Fruit fly (Drosophila melanogaster) whole organism, embryonic: ENCODE results near the gene CG6962.

Experiments used
- Blimp-1 ChIP-seq: fragments of 200-800 bp; sonication (Bioruptor generic); optimal IDR thresholded peaks from 3 replicates; lab custom pipeline; 2018; ENCODE audit warnings: missing biosample characterization, missing genetic modification characterization, mild to moderate bottlenecking, moderate library complexity, missing genetic modification reagents
- CG10209 ChIP-seq: fragments of 200-800 bp; sonication (Bioruptor generic); optimal IDR thresholded peaks from 3 replicates; lab custom pipeline; 2017; ENCODE audit warnings: missing biosample characterization, mild to moderate bottlenecking, missing genetic modification characterization, missing genetic modification reagents
- CG10565 ChIP-seq: fragments of 200-800 bp; sonication (Bioruptor generic); optimal IDR thresholded peaks from 3 replicates; lab custom pipeline; 2016; ENCODE audit warnings: missing biosample characterization, mild to moderate bottlenecking, missing genetic modification characterization
- CG11456 ChIP-seq: fragments of 200-800 bp; sonication (Bioruptor generic); IDR thresholded peaks from 3 replicates; pipeline ENCODE4 v1.3.6; 2022; ENCODE audit warnings: missing biosample characterization, missing genetic modification characterization
- CG13424 ChIP-seq: fragments of 200-800 bp; sonication (Bioruptor generic); optimal IDR thresholded peaks from 2 replicates; lab custom pipeline; 2019; ENCODE audit warnings: missing biosample characterization, mild to moderate bottlenecking, missing genetic modification characterization, moderate library complexity
- CG15479 ChIP-seq: fragments of 200-800 bp; sonication (Bioruptor generic); optimal IDR thresholded peaks from 3 replicates; lab custom pipeline; 2019; ENCODE audit warnings: missing biosample characterization, mild to moderate bottlenecking, missing genetic modification characterization, moderate library complexity
- CG17385 ChIP-seq: fragments of 200-800 bp; sonication (Bioruptor generic); optimal IDR thresholded peaks from 3 replicates; lab custom pipeline; 2018; ENCODE audit warnings: missing biosample characterization, mild to moderate bottlenecking, missing genetic modification characterization
- CG17802 ChIP-seq: fragments of 200-800 bp; sonication (Bioruptor generic); optimal IDR thresholded peaks from 2 replicates; lab custom pipeline; 2018; ENCODE audit warnings: missing biosample characterization, mild to moderate bottlenecking, missing genetic modification characterization, moderate library complexity
- CG18011 ChIP-seq: fragments of 200-800 bp; sonication (Bioruptor generic); optimal IDR thresholded peaks from 2 replicates; lab custom pipeline; 2017; ENCODE audit warnings: missing biosample characterization, missing genetic modification characterization, mild to moderate bottlenecking, moderate library complexity, missing genotype
- CG2120 ChIP-seq: fragments of 200-800 bp; sonication (Bioruptor generic); optimal IDR thresholded peaks from 3 replicates; lab custom pipeline; 2016; ENCODE audit warnings: missing biosample characterization, missing genetic modification characterization
- CG2678 ChIP-seq: fragments of 200-800 bp; sonication (Bioruptor generic); optimal IDR thresholded peaks from 3 replicates; lab custom pipeline; 2019; ENCODE audit warnings: missing biosample characterization, mild to moderate bottlenecking, missing genetic modification characterization, moderate library complexity
- CG31224 ChIP-seq: fragments of 200-800 bp; sonication (Bioruptor generic); IDR thresholded peaks from 2 replicates; pipeline ENCODE4 v1.3.6; 2022; ENCODE audit warnings: missing biosample characterization, missing genetic modification characterization
- CG31365 ChIP-seq: fragments of 200-800 bp; sonication (Bioruptor generic); optimal IDR thresholded peaks from 2 replicates; lab custom pipeline; 2018; ENCODE audit warnings: missing biosample characterization, mild to moderate bottlenecking, missing genetic modification characterization
- CG3995 ChIP-seq: fragments of 200-800 bp; sonication (Bioruptor generic); optimal IDR thresholded peaks from 3 replicates; lab custom pipeline; 2016; ENCODE audit warnings: missing biosample characterization, missing genetic modification characterization
- CG42726 ChIP-seq: fragments of 200-800 bp; sonication (Bioruptor generic); IDR thresholded peaks from 2 replicates; pipeline ENCODE4 v1.3.6; 2022; ENCODE audit warnings: missing biosample characterization, missing genetic modification characterization; ENCODE audit not compliant: partially characterized antibody
- CG7786 ChIP-seq: fragments of 200-800 bp; sonication (Bioruptor generic); optimal IDR thresholded peaks from 2 replicates; lab custom pipeline; 2016; ENCODE audit warnings: missing biosample characterization, missing genetic modification characterization
- CG7987 ChIP-seq: fragments of 200-800 bp; sonication (Bioruptor generic); optimal IDR thresholded peaks from 2 replicates; lab custom pipeline; 2018; ENCODE audit warnings: missing biosample characterization, mild to moderate bottlenecking, missing genetic modification characterization, moderate library complexity
- Chrac-16 ChIP-seq: fragments of 200-800 bp; sonication (Bioruptor generic); optimal IDR thresholded peaks from 3 replicates; lab custom pipeline; 2016; ENCODE audit warnings: missing biosample characterization, missing genetic modification characterization
- D19B ChIP-seq: fragments of 200-800 bp; sonication (Bioruptor generic); optimal IDR thresholded peaks from 2 replicates; lab custom pipeline; 2017; ENCODE audit warnings: missing biosample characterization, mild to moderate bottlenecking, missing genetic modification characterization
- E2f1 ChIP-seq: fragments of 200-800 bp; sonication (Bioruptor generic); IDR thresholded peaks from 2 replicates; pipeline ENCODE4 v1.3.6; 2022; ENCODE audit warnings: missing biosample characterization, missing genetic modification characterization
- HmgD ChIP-seq: fragments of 200-800 bp; sonication (Bioruptor generic); optimal IDR thresholded peaks from 3 replicates; lab custom pipeline; 2016; ENCODE audit warnings: missing biosample characterization, missing genetic modification characterization
- Hsf ChIP-seq: fragments of 200-800 bp; sonication (Bioruptor generic); optimal IDR thresholded peaks from 3 replicates; lab custom pipeline; 2016; ENCODE audit warnings: missing biosample characterization, missing genetic modification characterization
- Lim3 ChIP-seq: fragments of 200-800 bp; sonication (Bioruptor generic); IDR thresholded peaks from 2 replicates; pipeline ENCODE4 v1.3.6; 2022; ENCODE audit warnings: missing biosample characterization, missing genetic modification characterization
- Mad ChIP-seq: fragments of 200-800 bp; sonication (Bioruptor generic); optimal IDR thresholded peaks from 2 replicates; lab custom pipeline; 2016; ENCODE audit warnings: missing biosample characterization, missing genetic modification characterization
- Myb ChIP-seq: fragments of 200-800 bp; sonication (Bioruptor generic); optimal IDR thresholded peaks from 2 replicates; lab custom pipeline; 2016; ENCODE audit warnings: missing biosample characterization, missing genetic modification characterization
- NC2β ChIP-seq: fragments of 200-800 bp; sonication (Bioruptor generic); optimal IDR thresholded peaks from 2 replicates; lab custom pipeline; 2016; ENCODE audit warnings: missing biosample characterization, missing genetic modification characterization
- ab ChIP-seq: fragments of 200-800 bp; sonication (Bioruptor generic); optimal IDR thresholded peaks from 2 replicates; lab custom pipeline; 2016; ENCODE audit warnings: missing biosample characterization, missing genetic modification characterization
- ara ChIP-seq: fragments of 200-800 bp; sonication (Bioruptor generic); IDR thresholded peaks from 2 replicates; pipeline ENCODE4 v1.3.6; 2022; ENCODE audit warnings: missing biosample characterization, missing genetic modification characterization
- ash1 ChIP-seq: fragments of 200-800 bp; sonication (Bioruptor generic); optimal IDR thresholded peaks from 2 replicates; lab custom pipeline; 2018; ENCODE audit warnings: missing biosample characterization, mild to moderate bottlenecking, missing genetic modification characterization
- br ChIP-seq: fragments of >200 bp; optimal IDR thresholded peaks from 2 replicates; lab custom pipeline; 2017
- chm ChIP-seq: fragments of 200-800 bp; sonication (Bioruptor generic); IDR thresholded peaks from 2 replicates; pipeline ENCODE4 v1.3.6; 2022; ENCODE audit warnings: missing biosample characterization, missing genetic modification characterization
- ci ChIP-seq: fragments of 200-800 bp; sonication (Bioruptor generic); IDR thresholded peaks from 3 replicates; pipeline ENCODE4 v1.3.6; 2022; ENCODE audit warnings: missing biosample characterization, missing genetic modification characterization
- croc ChIP-seq: fragments of 200-800 bp; sonication (Bioruptor generic); conservative IDR thresholded peaks from 3 replicates; pipeline ENCODE4 v1.3.6; 2022; ENCODE audit warnings: missing biosample characterization, missing genetic modification characterization
- dm ChIP-seq: fragments of 200-800 bp; sonication (Bioruptor generic); optimal IDR thresholded peaks from 3 replicates; lab custom pipeline; 2016; ENCODE audit warnings: missing biosample characterization, missing genetic modification characterization
- ems ChIP-seq: fragments of 200-800 bp; sonication (Bioruptor generic); optimal IDR thresholded peaks from 3 replicates; lab custom pipeline; 2016; ENCODE audit warnings: missing biosample characterization, missing genetic modification characterization
- ewg ChIP-seq: fragments of 200-800 bp; sonication (Bioruptor generic); optimal IDR thresholded peaks from 3 replicates; lab custom pipeline; 2017; ENCODE audit warnings: mild to moderate bottlenecking, missing biosample characterization, missing genetic modification reagents, missing genetic modification characterization
- gcm ChIP-seq: fragments of 200-800 bp; sonication (Bioruptor generic); optimal IDR thresholded peaks from 2 replicates; lab custom pipeline; 2019; ENCODE audit warnings: missing biosample characterization, mild to moderate bottlenecking, missing genetic modification characterization, moderate library complexity
- h ChIP-seq: fragments of >200 bp; optimal IDR thresholded peaks from 2 replicates; lab custom pipeline; 2017
- jing ChIP-seq: fragments of 200-800 bp; sonication (Bioruptor generic); optimal IDR thresholded peaks from 2 replicates; lab custom pipeline; 2018; ENCODE audit warnings: missing biosample characterization, mild to moderate bottlenecking, missing genetic modification characterization
- jumu ChIP-seq: fragments of 200-800 bp; sonication (Bioruptor generic); optimal IDR thresholded peaks from 3 replicates; lab custom pipeline; 2016; ENCODE audit warnings: missing biosample characterization, missing genetic modification characterization
- lbe ChIP-seq: fragments of 200-800 bp; sonication (Bioruptor generic); optimal IDR thresholded peaks from 2 replicates; lab custom pipeline; 2016; ENCODE audit warnings: missing biosample characterization, mild to moderate bottlenecking, missing genetic modification characterization
- onecut ChIP-seq: fragments of 200-800 bp; sonication (Bioruptor generic); IDR thresholded peaks from 2 replicates; pipeline ENCODE4 v1.3.6; 2022; ENCODE audit warnings: missing biosample characterization, missing genetic modification characterization
- pan ChIP-seq, 4 experiments: fragments of >200 bp in 3 of 4; fragments of 200-800 bp in 1 of 4; sonication (Bioruptor generic) in 1 of 4; optimal IDR thresholded peaks in 3 of 4; IDR thresholded peaks in 1 of 4; 2 replicates each; pipeline versions ENCODE4 v1.3.6 to Lab custom; 2017 to 2022; ENCODE audit warnings: missing biosample characterization in 2 of 4, missing genetic modification characterization in 2 of 4, mixed read lengths in 1 of 4
- rib ChIP-seq: fragments of 200-800 bp; sonication (Bioruptor generic); IDR thresholded peaks from 2 replicates; pipeline ENCODE4 v1.3.6; 2022; ENCODE audit warnings: missing biosample characterization, missing genetic modification characterization
- stc ChIP-seq: fragments of 200-800 bp; sonication (Bioruptor generic); IDR thresholded peaks from 2 replicates; pipeline ENCODE4 v1.3.6; 2022; ENCODE audit warnings: missing biosample characterization, missing genetic modification characterization
- tgo ChIP-seq: fragments of 200-800 bp; sonication (Bioruptor generic); IDR thresholded peaks from 3 replicates; pipeline ENCODE4 v1.3.6; 2022; ENCODE audit warnings: missing biosample characterization, missing genetic modification characterization
- tin ChIP-seq: fragments of 200-800 bp; sonication (Bioruptor generic); optimal IDR thresholded peaks from 3 replicates; lab custom pipeline; 2016; ENCODE audit warnings: missing biosample characterization, missing genetic modification characterization
- toy ChIP-seq: fragments of 200-800 bp; sonication (Bioruptor generic); IDR thresholded peaks from 2 replicates; pipeline ENCODE4 v1.3.6; 2022; ENCODE audit warnings: missing biosample characterization, missing genetic modification characterization
- ttk ChIP-seq: fragments of 200-800 bp; sonication (Bioruptor generic); IDR thresholded peaks from 2 replicates; pipeline ENCODE4 v2.1.2; 2022; ENCODE audit warnings: missing biosample characterization, missing genetic modification characterization
- zf30C ChIP-seq: fragments of 200-800 bp; sonication (Bioruptor generic); optimal IDR thresholded peaks from 3 replicates; lab custom pipeline; 2018; ENCODE audit warnings: missing biosample characterization, mild to moderate bottlenecking, missing genetic modification characterization

The CG6962 gene

DNA sequence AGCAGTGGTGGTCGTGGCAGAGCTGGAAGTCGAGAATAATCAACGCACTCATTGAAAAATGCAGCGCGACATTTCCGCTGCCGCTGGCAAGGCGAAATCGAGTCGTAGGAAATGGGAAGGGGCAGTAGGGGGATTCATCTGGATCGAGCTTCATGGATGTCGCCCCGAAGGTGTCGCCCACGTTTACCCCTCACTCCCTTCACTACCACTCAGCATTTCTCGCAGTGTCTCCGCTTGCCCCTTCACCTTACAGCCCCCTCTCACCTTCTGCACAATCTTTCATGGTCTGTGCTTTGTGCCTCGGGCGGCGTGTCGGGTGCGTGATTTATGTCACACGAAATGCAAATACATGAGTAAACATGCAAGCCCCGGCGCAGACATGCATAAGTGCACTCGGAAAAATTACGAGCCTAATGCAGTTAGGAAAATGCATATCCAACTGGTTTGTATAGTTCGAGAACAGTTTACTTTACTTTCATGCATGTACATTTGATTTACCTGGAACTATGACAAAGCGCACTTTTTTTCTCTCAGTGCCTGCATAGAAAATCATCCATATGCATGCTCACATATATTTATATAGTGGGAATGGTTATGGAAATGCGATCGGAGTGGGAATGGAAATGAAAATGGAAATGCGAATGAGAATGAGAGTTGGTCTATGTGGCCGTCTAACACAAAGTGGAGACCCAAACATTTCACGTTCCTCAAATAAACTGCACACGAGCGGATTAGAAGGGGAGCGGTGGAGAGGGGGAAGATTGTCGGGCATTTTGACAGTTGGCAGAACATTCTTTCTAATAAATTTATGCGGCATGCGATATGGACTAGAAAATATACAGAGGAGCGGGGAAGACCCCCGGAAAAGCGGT, 32.7 kb downstream of the CG6962 start (continued):
- TF ChIP-seq D19B (GFP tag; lab: Kevin White, UChicago): no peak
- TF ChIP-seq ttk: peak; percentile 93
- peak; percentile 89 for TF ChIP-seq CG13424 (tag; lab: Kevin White, UChicago)
- TF ChIP-seq h (lab: Kevin White, UChicago): no peak
- peak; percentile 57 for TF ChIP-seq Myb
- TF ChIP-seq ci: peak; percentile 97
- TF ChIP-seq CG10209: peak; percentile 84
- peak; percentile 88 for TF ChIP-seq ems
- TF ChIP-seq Chrac-16 (GFP tag; lab: Kevin White, UChicago): peak; percentile 77
- TF ChIP-seq ab (GFP tag; lab: Kevin White, UChicago): peak; percentile 90
- TF ChIP-seq CG3995: no peak
- no peak for TF ChIP-seq CG31224 (GFP tag; lab: Robert Waterston, UW)
- peak; percentile 81 for TF ChIP-seq CG17385 (GFP tag; lab: Kevin White, UChicago)
- TF ChIP-seq CG7987: peak; percentile 68
- peak; percentile 81 for TF ChIP-seq dm (GFP tag; lab: Kevin White, UChicago)
- peak; percentile 88 for TF ChIP-seq onecut
- TF ChIP-seq CG10565 (GFP tag; lab: Kevin White, UChicago): peak; percentile 67
- TF ChIP-seq Blimp-1 (GFP tag; lab: Kevin White, UChicago): peak; percentile 97
- peak; percentile 93 for TF ChIP-seq jumu (GFP tag; lab: Kevin White, UChicago)
- peak; percentile 70 for TF ChIP-seq CG7786
- TF ChIP-seq zf30C: peak; percentile 55
- peak; percentile 95 for TF ChIP-seq ara (GFP tag; lab: Robert Waterston, UW)
- peak; percentile 91 for TF ChIP-seq jing
- no peak for TF ChIP-seq ash1 (GFP tag; lab: Kevin White, UChicago)
- TF ChIP-seq Lim3 (GFP tag; lab: Robert Waterston, UW): peak; percentile 82
- TF ChIP-seq gcm (GFP tag; lab: Kevin White, UChicago): peak; percentile 86
- no peak for TF ChIP-seq rib (GFP tag; lab: Robert Waterston, UW)
- TF ChIP-seq CG18011 (GFP tag; lab: Kevin White, UChicago): peak; percentile 25
- TF ChIP-seq CG17802 (tag; lab: Kevin White, UChicago): peak; percentile 86
- TF ChIP-seq chm (GFP tag; lab: Robert Waterston, UW): peak; percentile 96
- peak; percentile 91 for TF ChIP-seq ewg (GFP tag; lab: Kevin White, UChicago)
- no peak for TF ChIP-seq br (lab: Kevin White, UChicago)
- TF ChIP-seq Hsf: peak; percentile 86
- TF ChIP-seq croc (GFP tag; lab: Robert Waterston, UW): peak; percentile 93
- peak; percentile 93 for TF ChIP-seq CG2678
- TF ChIP-seq pan (optimal IDR thresholded peaks at IDR 0.05; lab: Kevin White, UChicago): no peak
- TF ChIP-seq pan (GFP tag; optimal IDR thresholded peaks at IDR 0.05 in 1 of 2, IDR thresholded peaks at IDR 0.05 in 1 of 2): peak in 1 of 2 experiments; percentile 88
- TF ChIP-seq E2f1: peak; percentile 88
- TF ChIP-seq Mad (GFP tag; lab: Kevin White, UChicago): peak; percentile 84
- TF ChIP-seq lbe: no peak
- TF ChIP-seq HmgD (GFP tag; lab: Kevin White, UChicago): peak; percentile 70
- TF ChIP-seq NC2β (GFP tag; lab: Kevin White, UChicago): peak; percentile 91
- no peak for TF ChIP-seq CG15479 (GFP tag; lab: Kevin White, UChicago)
- TF ChIP-seq CG42726 (GFP tag; lab: Robert Waterston, UW): no peak
- TF ChIP-seq CG2120: no peak
- TF ChIP-seq tin: peak; percentile 92
- TF ChIP-seq toy (GFP tag; lab: Robert Waterston, UW): peak; percentile 56; the same call in 1 of the 2 replicates
- peak; percentile 86 for TF ChIP-seq stc (GFP tag; lab: Robert Waterston, UW)
- peak; percentile 79 for TF ChIP-seq tgo (GFP tag; lab: Robert Waterston, UW)
- peak; percentile 66 for TF ChIP-seq CG31365 (tag; lab: Kevin White, UChicago)
- peak; percentile 77 for TF ChIP-seq CG11456
